Fruit fly (Drosophila melanogaster): ENCODE data around the gene Amun.

The Amun gene

dm6 chrX:11695883-11696211 is 19.5 kb downstream of the Amun start:
- TF ChIP-seq Hnf4 (GFP tag; optimal IDR thresholded peaks at IDR 0.05) = no peak
- TF ChIP-seq br (GFP tag; optimal IDR thresholded peaks at IDR 0.05) = no peak
- no peak for TF ChIP-seq rgr (GFP tag; optimal IDR thresholded peaks at IDR 0.05)

dm6 chrX:11694959-11695882 is 20.1 kb downstream of the Amun start, which contains the start of gene PhKgamma:
Gene PhKgamma (plus strand): TSS chrX:11695137.
- TF ChIP-seq woc (GFP tag; optimal IDR thresholded peaks at IDR 0.05) = no peak
- no peak for TF ChIP-seq Rel (GFP tag; optimal IDR thresholded peaks at IDR 0.05)
- TF ChIP-seq Rel (tag; optimal IDR thresholded peaks at IDR 0.05) = peak; percentile 44
- peak; percentile 16 for TF ChIP-seq Myc (optimal IDR thresholded peaks at IDR 0.05)
- TF ChIP-seq rgr (GFP tag; optimal IDR thresholded peaks at IDR 0.05) = peak; percentile 46
- no peak for TF ChIP-seq usp (GFP tag; optimal IDR thresholded peaks at IDR 0.05)
- no peak for TF ChIP-seq Vsx2 (GFP tag; optimal IDR thresholded peaks at IDR 0.05; ENCODE audit: partially characterized antibody)
- no peak for TF ChIP-seq Dif (GFP tag; optimal IDR thresholded peaks at IDR 0.05; ENCODE audit: partially characterized antibody)
- no peak for TF ChIP-seq Dfd (GFP tag; optimal IDR thresholded peaks at IDR 0.05)
- TF ChIP-seq fru (GFP tag; optimal IDR thresholded peaks at IDR 0.05) = peak; percentile 23
- no peak for TF ChIP-seq pan (optimal IDR thresholded peaks at IDR 0.05)
- TF ChIP-seq dmrt93B (GFP tag; optimal IDR thresholded peaks at IDR 0.05) = no peak
- TF ChIP-seq OdsH (GFP tag; optimal IDR thresholded peaks at IDR 0.05) = peak; percentile 25
- TF ChIP-seq psq (GFP tag; optimal IDR thresholded peaks at IDR 0.05) = peak; percentile 61
- no peak for TF ChIP-seq Hnf4 (GFP tag; optimal IDR thresholded peaks at IDR 0.05)
- TF ChIP-seq h (GFP tag; optimal IDR thresholded peaks at IDR 0.05) = peak; percentile 35
- TF ChIP-seq Jra (GFP tag; optimal IDR thresholded peaks at IDR 0.05) = no peak
- TF ChIP-seq N (GFP tag; optimal IDR thresholded peaks at IDR 0.05) = peak; percentile 19
- TF ChIP-seq Hr83 (GFP tag; optimal IDR thresholded peaks at IDR 0.05; ENCODE audit: poor library complexity, severe bottlenecking) = peak; percentile 52
- no peak for TF ChIP-seq Hr78 (GFP tag; optimal IDR thresholded peaks at IDR 0.05)
- TF ChIP-seq Sp1 (GFP tag; optimal IDR thresholded peaks at IDR 0.05) = peak; percentile 21
- no peak for TF ChIP-seq dl (GFP tag; optimal IDR thresholded peaks at IDR 0.05; ENCODE audit: insufficient read depth in 1 of 2, partially characterized antibody in 2 of 2)
- TF ChIP-seq lola (GFP tag; optimal IDR thresholded peaks at IDR 0.05) = no peak
- TF ChIP-seq CG9705 (GFP tag; optimal IDR thresholded peaks at IDR 0.05) = no peak
- no peak for TF ChIP-seq CrebA (GFP tag; optimal IDR thresholded peaks at IDR 0.05; ENCODE audit: borderline replicate concordance)
- TF ChIP-seq sv (GFP tag; optimal IDR thresholded peaks at IDR 0.05) = no peak
- TF ChIP-seq foxo (GFP tag; optimal IDR thresholded peaks at IDR 0.05) = peak in 1 of 2 experiments; percentile 44
- peak; percentile 20 for TF ChIP-seq HLH106 (tag; optimal IDR thresholded peaks at IDR 0.05)

DNA sequence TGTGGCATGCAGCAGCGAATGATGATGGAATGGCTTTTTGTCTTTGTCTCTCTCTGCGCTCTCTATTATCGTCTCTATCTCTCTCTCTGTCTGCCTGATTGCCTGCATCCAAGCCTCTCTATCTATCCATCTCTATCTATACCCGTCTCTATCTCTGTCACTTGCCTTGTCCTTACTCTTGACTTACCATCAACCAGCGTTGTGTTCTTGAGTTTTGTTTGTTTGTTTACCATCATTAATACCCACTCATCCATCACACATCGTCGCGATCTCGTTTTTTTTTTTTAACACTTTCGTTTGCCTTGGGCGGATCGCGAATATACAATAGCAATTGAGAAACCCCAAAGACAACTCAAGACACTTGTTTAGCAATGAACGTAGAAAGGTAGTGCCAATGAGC is 25.7 kb downstream of the Amun start:
- TF ChIP-seq sv (GFP tag; optimal IDR thresholded peaks at IDR 0.05) (no peak), Hr83 (GFP tag; optimal IDR thresholded peaks at IDR 0.05; ENCODE audit: poor library complexity, severe bottlenecking) (no peak), N (GFP tag; optimal IDR thresholded peaks at IDR 0.05) (no peak)

- no peak for TF ChIP-seq Rel (GFP tag; optimal IDR thresholded peaks at IDR 0.05)
- peak; percentile 34 for TF ChIP-seq Rel (tag; optimal IDR thresholded peaks at IDR 0.05)
- no peak for TF ChIP-seq Abd-B (GFP tag; optimal IDR thresholded peaks at IDR 0.05)
Measured at dm6 chrX:11687666-11688492, 27.5 kb downstream of the Amun start.

DNA sequence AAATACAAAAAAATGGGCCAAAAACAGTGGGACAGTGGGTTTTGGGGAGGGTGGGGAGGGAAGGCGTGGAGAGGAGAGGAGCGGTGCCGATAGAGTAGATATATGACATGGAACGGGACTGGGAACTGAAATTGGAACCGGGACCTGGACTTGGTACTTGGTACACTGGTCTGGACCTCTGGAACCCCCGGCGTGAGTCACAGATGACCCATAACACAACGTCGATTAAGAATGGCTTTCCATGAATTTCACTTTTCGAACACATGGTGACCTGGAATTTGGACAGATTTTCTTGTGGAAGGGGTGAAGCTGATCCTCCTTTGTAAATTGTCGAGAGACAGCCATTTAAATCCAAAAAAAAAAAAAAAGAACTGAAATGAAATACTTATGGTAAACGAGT is 28.7 kb downstream of the Amun start:
- TF ChIP-seq h (GFP tag; optimal IDR thresholded peaks at IDR 0.05) (no peak), N (GFP tag; optimal IDR thresholded peaks at IDR 0.05) (no peak), fru (GFP tag; optimal IDR thresholded peaks at IDR 0.05) (no peak), Dif (GFP tag; optimal IDR thresholded peaks at IDR 0.05; ENCODE audit: partially characterized antibody) (no peak), Hnf4 (GFP tag; optimal IDR thresholded peaks at IDR 0.05) (no peak), rgr (GFP tag; optimal IDR thresholded peaks at IDR 0.05) (no peak), CrebA (GFP tag; optimal IDR thresholded peaks at IDR 0.05; ENCODE audit: borderline replicate concordance) (no peak), CG32264 (GFP tag; optimal IDR thresholded peaks at IDR 0.05) (no peak), brk (GFP tag; optimal IDR thresholded peaks at IDR 0.05) (no peak), Hr83 (GFP tag; optimal IDR thresholded peaks at IDR 0.05; ENCODE audit: poor library complexity, severe bottlenecking) (no peak), psq (GFP tag; optimal IDR thresholded peaks at IDR 0.05) (no peak), dl (GFP tag; optimal IDR thresholded peaks at IDR 0.05; ENCODE audit: insufficient read depth in 1 of 2, partially characterized antibody in 2 of 2) (no peak), HLH106 (tag; optimal IDR thresholded peaks at IDR 0.05) (no peak), Vsx2 (GFP tag; optimal IDR thresholded peaks at IDR 0.05; ENCODE audit: partially characterized antibody) (no peak), dsf (GFP tag; optimal IDR thresholded peaks at IDR 0.05; ENCODE audit: borderline replicate concordance) (no peak), tai (GFP tag; optimal IDR thresholded peaks at IDR 0.05) (no peak), woc (GFP tag; optimal IDR thresholded peaks at IDR 0.05) (no peak), CG9705 (GFP tag; optimal IDR thresholded peaks at IDR 0.05) (no peak), Dfd (GFP tag; optimal IDR thresholded peaks at IDR 0.05) (no peak)

All from whole organism, wandering third instar larva.